Worm (Caenorhabditis elegans) whole organism, L4 larva: ENCODE results near the gene ipla-6.

ENCODE experiments used
- ZK546.5 ChIP-seq, 2 experiments: sonication (generic microtip); optimal IDR thresholded peaks; 2 replicates each; lab custom pipeline; 2017; ENCODE audit warnings: missing biosample characterization in 2 of 2, missing genetic modification characterization in 2 of 2
- ama-1 ChIP-seq: fragments of 150-350 bp; optimal IDR thresholded peaks from 2 replicates; lab custom pipeline; 2014; ENCODE audit warnings: inconsistent platforms, mixed read lengths
- arid-1 ChIP-seq: fragments of 200-800 bp; sonication (Bioruptor generic); conservative IDR thresholded peaks from 2 replicates; pipeline ENCODE4 v1.3.6; 2022; ENCODE audit warnings: missing genetic modification reagents, missing genetic modification characterization, missing compliant biosample characterization
- daf-19 ChIP-seq: fragments of 200-800 bp; sonication (Bioruptor generic); conservative IDR thresholded peaks from 2 replicates; pipeline ENCODE4 v1.3.6; 2022; ENCODE audit warnings: missing genetic modification characterization, missing compliant biosample characterization
- egl-27 ChIP-seq: sonication (generic microtip); optimal IDR thresholded peaks from 3 replicates; lab custom pipeline; 2017; ENCODE audit warnings: missing biosample characterization, missing genetic modification reagents, missing genetic modification characterization
- mxl-2 ChIP-seq: fragments of 200-800 bp; sonication (Bioruptor generic); conservative IDR thresholded peaks from 2 replicates; pipeline ENCODE4 v1.3.6; 2022; ENCODE audit warnings: missing genetic modification reagents, missing genetic modification characterization, missing compliant biosample characterization
- mxl-3 ChIP-seq: fragments of 200-800 bp; sonication (Bioruptor generic); optimal IDR thresholded peaks from 2 replicates; lab custom pipeline; 2018; ENCODE audit warnings: mild to moderate bottlenecking, missing genetic modification characterization, missing compliant biosample characterization
- nhr-111 ChIP-seq: fragments of 200-800 bp; sonication (Bioruptor generic); optimal IDR thresholded peaks from 2 replicates; lab custom pipeline; 2018; ENCODE audit warnings: mild to moderate bottlenecking, missing genetic modification characterization, missing compliant biosample characterization
- nhr-237 ChIP-seq: sonication (generic microtip); optimal IDR thresholded peaks from 2 replicates; lab custom pipeline; 2017; ENCODE audit warnings: missing biosample characterization, missing genetic modification characterization
- skn-1 ChIP-seq: fragments of 150-350 bp; optimal IDR thresholded peaks from 2 replicates; lab custom pipeline; 2014; ENCODE audit warnings: missing biosample characterization, missing genetic modification characterization
- snpc-4 ChIP-seq: fragments of 150-350 bp; optimal IDR thresholded peaks from 2 replicates; lab custom pipeline; 2014; ENCODE audit warnings: missing biosample characterization, missing genetic modification characterization
- unc-62 ChIP-seq, 3 experiments: fragments of 150-350 bp in 1 of 3; sonication (generic microtip); optimal IDR thresholded peaks in 2 of 3; peaks in 1 of 3; 1 replicate in 1 of 3; 2 replicates in 2 of 3; lab custom pipeline; 2014 to 2017; ENCODE audit warnings: missing biosample characterization in 3 of 3, missing genetic modification characterization in 3 of 3, missing genetic modification reagents in 3 of 3, missing genotype in 1 of 3
- zag-1 ChIP-seq: fragments of 150-350 bp; optimal IDR thresholded peaks from 2 replicates; lab custom pipeline; 2014; ENCODE audit warnings: missing biosample characterization, missing genetic modification characterization
- zfp-2 ChIP-seq: sonication (generic microtip); optimal IDR thresholded peaks from 2 replicates; lab custom pipeline; 2016; ENCODE audit warnings: mild to moderate bottlenecking, missing genetic modification characterization, missing compliant biosample characterization

DNA sequence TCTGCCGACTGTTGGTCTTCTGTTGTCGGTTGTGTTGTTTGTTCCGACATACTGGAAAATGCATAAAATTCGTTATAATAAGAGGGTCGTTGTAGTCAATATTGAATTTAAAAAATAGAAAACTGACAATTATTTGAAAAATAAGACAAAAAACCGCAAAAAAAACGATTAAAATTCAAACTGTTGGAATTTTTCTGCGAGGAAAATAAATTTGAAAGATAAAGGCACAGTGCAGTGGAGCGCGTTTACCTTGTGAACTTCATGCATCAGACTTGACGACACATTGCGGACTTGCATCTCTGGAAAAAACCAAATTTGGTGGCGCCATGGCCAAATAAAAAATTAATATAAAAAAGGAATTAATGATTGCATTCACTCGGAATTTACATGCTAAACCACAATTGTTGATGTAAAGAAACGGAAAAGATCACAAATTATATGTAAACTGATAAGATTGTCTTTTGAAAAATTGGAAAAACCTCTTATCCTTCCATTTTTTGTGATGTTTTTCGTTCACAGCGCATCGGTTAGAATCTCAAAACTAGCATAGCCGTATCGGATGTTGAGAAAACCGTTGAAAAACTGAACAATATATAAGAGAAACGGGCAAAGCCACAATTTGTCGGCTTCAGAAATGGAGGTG, 39.1 kb downstream of the ipla-6 start, which contains the start of the genes hrpf-2 and bli-6:
- TF ChIP-seq nhr-111 (GFP tag; lab: Kevin White, UChicago) (no peak), skn-1 (tag; lab: Kevin White, UChicago) (no peak), ZK546.5 (tag; optimal IDR thresholded peaks at IDR 0.05; lab: Kevin White, UChicago) (no peak), unc-62 (GFP tag; optimal IDR thresholded peaks at IDR 0.05 in 1 of 2; lab: Kevin White, UChicago) (no peak), unc-62 (tag; optimal IDR thresholded peaks at IDR 0.05; lab: Kevin White, UChicago) (no peak), mxl-3 (GFP tag; lab: Kevin White, UChicago) (no peak), zag-1 (tag; lab: Kevin White, UChicago) (no peak), zfp-2 (tag; lab: Kevin White, UChicago) (peak; percentile 1), ama-1 (lab: Kevin White, UChicago) (no peak), snpc-4 (tag; lab: Kevin White, UChicago) (no peak), nhr-237 (tag; lab: Kevin White, UChicago) (no peak), daf-19 (no peak), egl-27 (tag; lab: Kevin White, UChicago) (no peak), arid-1 (GFP tag; lab: Robert Waterston, UW) (0 out of 2 replicates have a peak, but pooled peaks have one; percentile 13), mxl-2 (no peak)
